Worm (Caenorhabditis elegans): Measurements from ENCODE around the gene cTel54X.2.

ce11 chrIII:2919-3371 is at the start of gene cTel54X.2, which contains the start of the genes fbxa-6 and npr-30:
- TF ChIP-seq lsy-2 (tag; optimal IDR thresholded peaks at IDR 0.05) = no peak
- TF ChIP-seq unc-62 (GFP tag; optimal IDR thresholded peaks at IDR 0.05 in 1 of 2) = no peak
- TF ChIP-seq unc-62 (tag; optimal IDR thresholded peaks at IDR 0.05) = no peak
- TF ChIP-seq nhr-77 (tag; optimal IDR thresholded peaks at IDR 0.05) = peak; percentile 27
- TF ChIP-seq F37D6.2 (tag; optimal IDR thresholded peaks at IDR 0.05) = no peak
- no peak for TF ChIP-seq spr-3 (GFP tag; optimal IDR thresholded peaks at IDR 0.05)
- no peak for TF ChIP-seq tra-1 (GFP tag; IDR thresholded peaks at IDR 0.05)
- no peak for TF ChIP-seq spr-1 (tag; optimal IDR thresholded peaks at IDR 0.05)
- no peak for TF ChIP-seq dmd-9 (GFP tag; IDR thresholded peaks at IDR 0.05)
